Fruit fly (Drosophila melanogaster): ENCODE measurements around the gene Fer3HCH.
A peak's percentile ranks its signal among the peaks of the same experiment; 100 is the strongest.

Fer3HCH gene

dm6 chrX:13088025-13088805, 19.8 kb downstream of the Fer3HCH start:
- TF ChIP-seq noc (tag; optimal IDR thresholded peaks at IDR 0.05): no peak

DNA sequence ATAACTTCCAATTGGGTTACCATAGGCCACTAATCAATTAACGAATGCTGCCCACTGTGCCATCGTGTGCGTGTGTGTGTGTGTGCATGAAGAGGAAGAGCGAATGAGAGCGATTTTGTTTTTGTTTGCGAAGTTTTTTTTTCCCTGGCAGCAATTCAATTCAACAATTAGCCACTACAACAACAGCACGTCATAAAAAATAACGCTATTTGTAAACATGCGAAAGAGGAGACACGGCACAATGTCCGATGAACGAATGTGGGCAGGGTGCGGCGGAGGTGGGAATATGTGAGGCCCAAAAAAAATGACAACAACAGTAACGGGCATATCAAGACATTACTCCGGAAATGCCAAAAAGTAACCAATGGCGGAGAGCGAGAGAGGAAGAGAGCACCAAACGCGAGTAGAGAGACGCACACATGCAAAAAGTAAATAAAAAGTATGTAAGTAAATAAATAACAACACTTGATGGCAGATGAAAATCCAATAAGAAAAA, 20.6 kb downstream of the Fer3HCH start:
- peak; percentile 64 for TF ChIP-seq noc (tag; optimal IDR thresholded peaks at IDR 0.05)
